Fruit fly (Drosophila melanogaster) whole organism, embryonic: Measurements from ENCODE around the gene sdk.
A peak's percentile ranks its signal among the peaks of the same experiment; 100 is the strongest.

Experiments used
- Atf3 ChIP-seq: fragments of 200-800 bp; sonication (Bioruptor generic); optimal IDR thresholded peaks from 3 replicates; lab custom pipeline; 2016; ENCODE audit warnings: missing biosample characterization, missing genetic modification characterization
- Bdp1 ChIP-seq: fragments of 200-800 bp; sonication (Bioruptor generic); optimal IDR thresholded peaks from 3 replicates; lab custom pipeline; 2016; ENCODE audit warnings: missing biosample characterization, missing genetic modification characterization
- BtbVII ChIP-seq: fragments of 200-800 bp; sonication (Bioruptor generic); optimal IDR thresholded peaks from 3 replicates; lab custom pipeline; 2017; ENCODE audit warnings: missing biosample characterization, mild to moderate bottlenecking, missing genetic modification characterization
- CG11398 ChIP-seq: fragments of 200-800 bp; sonication (Bioruptor generic); optimal IDR thresholded peaks from 2 replicates; lab custom pipeline; 2016; ENCODE audit warnings: missing biosample characterization, missing genetic modification characterization
- CG12104 ChIP-seq: fragments of 200-800 bp; sonication (Bioruptor generic); optimal IDR thresholded peaks from 3 replicates; lab custom pipeline; 2016; ENCODE audit warnings: missing biosample characterization, missing genetic modification characterization
- CG12659 ChIP-seq: fragments of 200-800 bp; sonication (Bioruptor generic); optimal IDR thresholded peaks from 3 replicates; lab custom pipeline; 2017; ENCODE audit warnings: mild to moderate bottlenecking, missing biosample characterization, missing genetic modification reagents, missing genetic modification characterization
- CG13775 ChIP-seq: fragments of 200-800 bp; sonication (Bioruptor generic); optimal IDR thresholded peaks from 3 replicates; lab custom pipeline; 2017; ENCODE audit warnings: missing biosample characterization, mild to moderate bottlenecking, missing genetic modification characterization
- CG14667 ChIP-seq: fragments of 200-800 bp; sonication (Bioruptor generic); IDR thresholded peaks from 2 replicates; pipeline ENCODE4 v1.3.6; 2022; ENCODE audit warnings: missing biosample characterization, missing genetic modification characterization
- CG14965 ChIP-seq: fragments of 200-800 bp; sonication (Bioruptor generic); optimal IDR thresholded peaks from 2 replicates; lab custom pipeline; 2016; ENCODE audit warnings: missing biosample characterization, missing genetic modification characterization, borderline replicate concordance
- CG1529 ChIP-seq: fragments of 200-800 bp; sonication (Bioruptor generic); optimal IDR thresholded peaks from 3 replicates; lab custom pipeline; 2018; ENCODE audit warnings: missing biosample characterization, missing genetic modification characterization
- CG15514 ChIP-seq: fragments of 200-800 bp; sonication (Bioruptor generic); optimal IDR thresholded peaks from 3 replicates; lab custom pipeline; 2017; ENCODE audit warnings: missing biosample characterization, missing genetic modification characterization, mild to moderate bottlenecking, moderate library complexity, missing genetic modification reagents
- CG18011 ChIP-seq: fragments of 200-800 bp; sonication (Bioruptor generic); optimal IDR thresholded peaks from 2 replicates; lab custom pipeline; 2017; ENCODE audit warnings: missing biosample characterization, missing genetic modification characterization, mild to moderate bottlenecking, moderate library complexity, missing genotype
- CG1832 ChIP-seq: fragments of 200-800 bp; sonication (Bioruptor generic); optimal IDR thresholded peaks from 2 replicates; lab custom pipeline; 2017; ENCODE audit warnings: missing biosample characterization, mild to moderate bottlenecking, missing genetic modification characterization, inconsistent platforms
- CG2199 ChIP-seq: fragments of 200-800 bp; sonication (Bioruptor generic); IDR thresholded peaks from 3 replicates; pipeline ENCODE4 v1.3.6; 2022; ENCODE audit warnings: missing biosample characterization, missing genetic modification characterization
- CG42726 ChIP-seq: fragments of 200-800 bp; sonication (Bioruptor generic); IDR thresholded peaks from 2 replicates; pipeline ENCODE4 v1.3.6; 2022; ENCODE audit warnings: missing biosample characterization, missing genetic modification characterization; ENCODE audit not compliant: partially characterized antibody
- CG4282 ChIP-seq: fragments of 200-800 bp; sonication (Bioruptor generic); optimal IDR thresholded peaks from 2 replicates; lab custom pipeline; 2016; ENCODE audit warnings: missing biosample characterization, missing genetic modification characterization
- CG4360 ChIP-seq: fragments of 200-800 bp; sonication (Bioruptor generic); IDR thresholded peaks from 2 replicates; pipeline ENCODE4 v1.3.6; 2022; ENCODE audit warnings: missing biosample characterization, missing genetic modification characterization
- CG5245 ChIP-seq: fragments of 200-800 bp; sonication (Bioruptor generic); optimal IDR thresholded peaks from 3 replicates; lab custom pipeline; 2016; ENCODE audit warnings: missing biosample characterization, missing genetic modification characterization
- CG6654 ChIP-seq: fragments of 200-800 bp; sonication (Bioruptor generic); optimal IDR thresholded peaks from 2 replicates; lab custom pipeline; 2017; ENCODE audit warnings: missing biosample characterization, mild to moderate bottlenecking, missing genetic modification characterization
- CoRest ChIP-seq: fragments of 200-800 bp; sonication (Bioruptor generic); optimal IDR thresholded peaks from 3 replicates; lab custom pipeline; 2018; ENCODE audit warnings: missing biosample characterization, mild to moderate bottlenecking, missing genetic modification characterization, moderate library complexity
- Drgx ChIP-seq: fragments of 200-800 bp; sonication (Bioruptor generic); IDR thresholded peaks from 2 replicates; pipeline ENCODE4 v1.3.6; 2022; ENCODE audit warnings: missing biosample characterization, missing genetic modification characterization
- HmgZ ChIP-seq: fragments of 200-800 bp; sonication (Bioruptor generic); optimal IDR thresholded peaks from 2 replicates; lab custom pipeline; 2018; ENCODE audit warnings: missing biosample characterization, mild to moderate bottlenecking, missing genetic modification characterization
- Jarid2 ChIP-seq: fragments of 200-800 bp; sonication (Bioruptor generic); optimal IDR thresholded peaks from 3 replicates; lab custom pipeline; 2017; ENCODE audit warnings: mild to moderate bottlenecking, missing biosample characterization, missing genetic modification reagents, missing genetic modification characterization
- Med ChIP-seq: fragments of 200-800 bp; sonication (Bioruptor generic); peaks from one replicate; lab custom pipeline; 2016; ENCODE audit warnings: missing biosample characterization, missing genetic modification characterization, mild to moderate bottlenecking, inconsistent platforms, moderate library complexity
- Mes4 ChIP-seq: fragments of 200-800 bp; sonication (Bioruptor generic); optimal IDR thresholded peaks from 2 replicates; lab custom pipeline; 2016; ENCODE audit warnings: missing biosample characterization, missing genetic modification characterization
- Six4 ChIP-seq: fragments of 200-800 bp; sonication (Bioruptor generic); optimal IDR thresholded peaks from 2 replicates; lab custom pipeline; 2016; ENCODE audit warnings: missing biosample characterization, missing genetic modification characterization
- br ChIP-seq: fragments of >200 bp; optimal IDR thresholded peaks from 2 replicates; lab custom pipeline; 2017
- cas ChIP-seq: fragments of 200-800 bp; sonication (Bioruptor generic); IDR thresholded peaks from 2 replicates; pipeline ENCODE4 v1.3.6; 2022; ENCODE audit warnings: missing biosample characterization, missing genetic modification characterization
- cato ChIP-seq: fragments of 200-800 bp; sonication (Bioruptor generic); optimal IDR thresholded peaks from 2 replicates; lab custom pipeline; 2016; ENCODE audit warnings: missing biosample characterization, missing genetic modification characterization, borderline replicate concordance
- chinmo ChIP-seq: fragments of 200-800 bp; sonication (Bioruptor generic); IDR thresholded peaks from 4 replicates; pipeline ENCODE4 v1.3.6; 2022; ENCODE audit warnings: missing biosample characterization, missing genetic modification characterization; ENCODE audit not compliant: partially characterized antibody
- ci ChIP-seq: fragments of 200-800 bp; sonication (Bioruptor generic); IDR thresholded peaks from 3 replicates; pipeline ENCODE4 v1.3.6; 2022; ENCODE audit warnings: missing biosample characterization, missing genetic modification characterization
- crp ChIP-seq, 2 experiments: fragments of 200-800 bp; sonication (Bioruptor generic); optimal IDR thresholded peaks; 2 replicates in 1 of 2; 3 replicates in 1 of 2; lab custom pipeline; 2017; ENCODE audit warnings: missing biosample characterization in 2 of 2, missing genetic modification characterization in 2 of 2, mild to moderate bottlenecking in 1 of 2, moderate library complexity in 1 of 2
- dpn ChIP-seq, 2 experiments: fragments of 200-800 bp; sonication (Bioruptor generic); optimal IDR thresholded peaks; 3 replicates each; lab custom pipeline; 2016; ENCODE audit warnings: missing biosample characterization in 2 of 2, missing genetic modification characterization in 2 of 2
- emc ChIP-seq: fragments of 200-800 bp; sonication (Bioruptor generic); optimal IDR thresholded peaks from 2 replicates; lab custom pipeline; 2016; ENCODE audit warnings: missing biosample characterization, missing genetic modification characterization
- fu2 ChIP-seq: fragments of 200-800 bp; sonication (Bioruptor generic); optimal IDR thresholded peaks from 2 replicates; lab custom pipeline; 2016; ENCODE audit warnings: missing biosample characterization, missing genetic modification characterization
- grn ChIP-seq: fragments of 200-800 bp; sonication (Bioruptor generic); optimal IDR thresholded peaks from 3 replicates; lab custom pipeline; 2017; ENCODE audit warnings: missing biosample characterization, missing genetic modification characterization
- insv ChIP-seq, 2 experiments: fragments of 200-800 bp; sonication (Bioruptor generic); optimal IDR thresholded peaks; 3 replicates each; lab custom pipeline; 2016 to 2018; ENCODE audit warnings: missing biosample characterization in 2 of 2, missing genetic modification characterization in 2 of 2
- nom ChIP-seq: fragments of 200-800 bp; sonication (Bioruptor generic); optimal IDR thresholded peaks from 2 replicates; lab custom pipeline; 2017; ENCODE audit warnings: missing biosample characterization, missing genetic modification characterization, mild to moderate bottlenecking, moderate library complexity, missing genetic modification reagents
- otp ChIP-seq: fragments of 200-800 bp; sonication (Bioruptor generic); IDR thresholded peaks from 3 replicates; pipeline ENCODE4, ENCODE4 v1.3.6; 2022; ENCODE audit warnings: missing biosample characterization, missing genetic modification characterization
- phol ChIP-seq: fragments of 200-800 bp; sonication (Bioruptor generic); optimal IDR thresholded peaks from 3 replicates; lab custom pipeline; 2018; ENCODE audit warnings: missing biosample characterization, mild to moderate bottlenecking, missing genetic modification characterization, moderate library complexity
- pita ChIP-seq: fragments of 200-800 bp; sonication (Bioruptor generic); optimal IDR thresholded peaks from 2 replicates; lab custom pipeline; 2017; ENCODE audit warnings: missing biosample characterization, mild to moderate bottlenecking, missing genetic modification characterization
- pros ChIP-seq: fragments of 200-800 bp; sonication (Bioruptor generic); optimal IDR thresholded peaks from 3 replicates; lab custom pipeline; 2019; ENCODE audit warnings: missing biosample characterization, mild to moderate bottlenecking, missing genetic modification characterization, moderate library complexity
- schlank ChIP-seq: fragments of 200-800 bp; sonication (Bioruptor generic); optimal IDR thresholded peaks from 2 replicates; lab custom pipeline; 2018; ENCODE audit warnings: missing biosample characterization, mild to moderate bottlenecking, missing genetic modification characterization
- so ChIP-seq: fragments of 200-800 bp; sonication (Bioruptor generic); IDR thresholded peaks from 3 replicates; pipeline ENCODE4 v1.3.6; 2022; ENCODE audit warnings: missing biosample characterization, missing genetic modification characterization
- sug ChIP-seq: fragments of 200-800 bp; optimal IDR thresholded peaks from 2 replicates; lab custom pipeline; 2019; ENCODE audit warnings: missing biosample characterization, mild to moderate bottlenecking, missing genetic modification characterization, moderate library complexity

sdk gene

DNA sequence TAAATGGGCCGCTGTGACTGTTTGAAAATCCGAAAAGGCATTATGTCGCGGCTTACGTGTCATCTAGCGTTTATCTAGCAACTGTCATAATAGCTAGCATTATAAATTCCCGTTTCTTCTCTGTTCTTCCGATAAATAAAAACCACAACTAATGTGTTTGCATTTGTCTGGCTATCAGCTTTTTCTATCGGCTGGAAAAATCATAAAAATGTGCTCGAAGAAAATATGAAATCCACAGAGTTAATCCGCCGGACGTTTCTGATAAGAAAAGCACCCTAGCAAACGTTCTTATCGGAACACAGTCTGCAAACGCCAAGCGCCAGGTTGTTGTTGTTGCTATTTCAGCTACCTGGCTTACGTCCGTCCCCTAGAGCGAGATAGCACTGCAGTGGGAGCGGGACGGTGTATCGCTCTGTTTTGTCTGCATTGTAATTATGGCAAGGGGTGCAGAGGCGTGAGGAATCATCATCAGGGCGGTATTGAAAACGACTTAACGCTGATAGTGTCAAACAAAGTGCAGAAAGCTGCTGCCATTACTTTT, 87.6 kb downstream of the sdk start (continued):
- TF ChIP-seq CoRest (tag; lab: Kevin White, UChicago) (no peak), CG18011 (no peak), so (GFP tag; lab: Robert Waterston, UW) (no peak), CG14667 (GFP tag; lab: Robert Waterston, UW) (no peak), CG1529 (GFP tag; lab: Kevin White, UChicago) (no peak), Bdp1 (GFP tag; lab: Kevin White, UChicago) (no peak), emc (GFP tag; lab: Kevin White, UChicago) (no peak), CG6654 (no peak), HmgZ (tag; lab: Kevin White, UChicago) (no peak), Atf3 (GFP tag; lab: Kevin White, UChicago) (no peak), CG4282 (no peak), Six4 (GFP tag; lab: Kevin White, UChicago) (no peak), CG4360 (GFP tag; lab: Robert Waterston, UW) (peak; percentile 89), CG12659 (no peak), Med (GFP tag; lab: Kevin White, UChicago) (no peak), BtbVII (no peak), CG11398 (no peak), CG42726 (GFP tag; lab: Robert Waterston, UW) (no peak), ci (0 out of 3 replicates have a peak, but pooled peaks have one; percentile 14), fu2 (GFP tag; lab: Kevin White, UChicago) (no peak), phol (no peak), schlank (tag; lab: Kevin White, UChicago) (no peak), cas (GFP tag; lab: Robert Waterston, UW) (no peak), sug (tag; lab: Kevin White, UChicago) (peak; percentile 27), crp (GFP tag; optimal IDR thresholded peaks at IDR 0.05; lab: Kevin White, UChicago) (no peak), CG15514 (GFP tag; lab: Kevin White, UChicago) (no peak), Drgx (GFP tag; lab: Robert Waterston, UW) (no peak), CG1832 (GFP tag; lab: Kevin White, UChicago) (peak; percentile 57), dpn (GFP tag; optimal IDR thresholded peaks at IDR 0.05; lab: Kevin White, UChicago) (no peak), CG5245 (GFP tag; lab: Kevin White, UChicago) (no peak), CG13775 (GFP tag; lab: Kevin White, UChicago) (no peak), pros (GFP tag; lab: Kevin White, UChicago) (peak; percentile 26), insv (GFP tag; optimal IDR thresholded peaks at IDR 0.05; lab: Kevin White, UChicago) (peak; percentile 13 to 91), Jarid2 (GFP tag; lab: Kevin White, UChicago) (no peak), nom (GFP tag; lab: Kevin White, UChicago) (no peak), CG14965 (GFP tag; lab: Kevin White, UChicago) (no peak), cato (GFP tag; lab: Kevin White, UChicago) (no peak), CG2199 (GFP tag; lab: Robert Waterston, UW) (no peak), br (lab: Kevin White, UChicago) (no peak), pita (no peak), CG12104 (GFP tag; lab: Kevin White, UChicago) (no peak), Mes4 (GFP tag; lab: Kevin White, UChicago) (no peak), chinmo (GFP tag; lab: Robert Waterston, UW) (0 out of 4 replicates have a peak, but pooled peaks have one; percentile 39), otp (GFP tag; lab: Robert Waterston, UW) (no peak), grn (peak; percentile 68)
